Worm (Caenorhabditis elegans) whole organism, L3 larva: ENCODE measurements around the gene fipr-8.

Source experiments
- ZK546.5 ChIP-seq: sonication (generic microtip); optimal IDR thresholded peaks from 2 replicates; lab custom pipeline; 2017; ENCODE audit warnings: missing biosample characterization, missing genetic modification characterization
- ceh-16 ChIP-seq: sonication (generic microtip); optimal IDR thresholded peaks from 2 replicates; lab custom pipeline; 2017; ENCODE audit warnings: missing biosample characterization, missing genetic modification characterization
- jun-1 ChIP-seq: fragments of 150-350 bp; optimal IDR thresholded peaks from 2 replicates; lab custom pipeline; 2014; ENCODE audit warnings: missing biosample characterization, missing genetic modification reagents, missing genetic modification characterization
- nhr-11 ChIP-seq: fragments of 150-350 bp; optimal IDR thresholded peaks from 2 replicates; lab custom pipeline; 2014; ENCODE audit warnings: missing biosample characterization, missing genetic modification characterization

- TF ChIP-seq jun-1 (tag; lab: Kevin White, UChicago) (no peak), nhr-11 (tag; lab: Kevin White, UChicago) (no peak), ceh-16 (tag; lab: Kevin White, UChicago) (no peak), ZK546.5 (tag; lab: Kevin White, UChicago) (no peak)
These were observed 14.2 kb downstream of the fipr-8 start, which contains the start of gene daf-36 for ce11 chrV:10225610-10226009.
